Fruit fly (Drosophila melanogaster) whole organism, larva: ENCODE measurements around the gene CG17472.

Experiments
- noc ChIP-seq: fragments of 200-800 bp; sonication (Bioruptor generic); optimal IDR thresholded peaks from 3 replicates; lab custom pipeline; 2019; ENCODE audit warnings: missing biosample characterization, mild to moderate bottlenecking, missing genetic modification characterization, moderate library complexity

Gene CG17472

DNA sequence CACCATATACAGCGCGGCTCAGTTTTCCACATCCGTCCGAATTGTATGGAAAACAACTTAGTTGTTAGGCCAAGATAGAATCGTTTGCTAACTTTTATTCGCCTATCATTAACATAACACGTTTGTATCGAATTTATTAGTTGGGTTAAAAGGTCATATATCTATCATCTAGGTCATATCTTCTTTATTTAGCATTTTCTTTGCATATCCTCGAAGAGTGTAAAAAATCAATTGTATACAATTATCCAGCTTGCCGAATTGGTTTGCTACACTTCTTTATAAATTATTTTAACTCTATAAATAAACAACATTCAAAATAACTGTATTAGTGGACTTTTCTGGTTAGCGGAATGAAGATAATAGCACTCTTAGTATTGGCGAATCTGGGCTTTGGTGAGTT lies at the start of gene CG17472:
Gene CG17472, plus strand, starts transcription at position 301 of the 400 bp plus-strand sequence.
- TF ChIP-seq noc: no peak

DNA sequence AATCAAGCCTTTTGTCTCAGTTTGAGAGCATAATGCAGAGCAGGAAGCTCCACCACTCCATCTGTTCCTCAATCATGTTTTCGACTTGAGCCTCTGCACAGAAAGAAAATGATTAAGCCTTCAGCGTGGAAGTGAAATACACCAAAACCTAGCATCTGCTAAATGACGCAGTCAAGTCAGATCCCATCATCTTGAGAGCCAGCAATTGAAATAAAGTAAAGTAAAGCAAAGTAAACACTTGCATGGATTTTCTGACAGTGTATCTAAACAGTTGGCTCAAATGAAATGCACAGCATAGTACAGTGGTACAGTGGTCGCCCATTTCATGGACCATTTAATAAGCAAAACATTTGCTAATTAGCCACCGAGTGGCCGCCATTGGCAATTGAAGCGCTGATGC lies 36.6 kb upstream of the CG17472 start:
- no peak for TF ChIP-seq noc

DNA sequence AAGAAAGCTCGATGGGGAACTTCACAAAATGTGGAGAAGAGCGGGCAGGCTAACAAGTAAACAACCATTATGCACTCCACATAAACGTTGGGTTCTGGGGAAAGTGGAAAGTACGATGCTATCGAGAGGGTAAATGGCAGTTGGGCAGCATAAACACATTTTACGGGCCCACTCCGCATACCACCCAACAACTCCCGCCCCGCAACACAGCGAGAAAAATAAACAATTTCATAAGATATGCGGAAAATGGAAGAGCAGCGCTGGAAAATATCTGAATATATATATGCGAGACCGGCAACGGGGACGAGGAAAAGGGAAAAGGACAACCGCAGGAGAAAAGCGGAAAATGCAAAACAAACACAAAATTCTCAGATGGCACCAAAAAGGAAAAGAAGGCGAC lies 33.0 kb upstream of the CG17472 start:
- TF ChIP-seq noc: no peak

DNA sequence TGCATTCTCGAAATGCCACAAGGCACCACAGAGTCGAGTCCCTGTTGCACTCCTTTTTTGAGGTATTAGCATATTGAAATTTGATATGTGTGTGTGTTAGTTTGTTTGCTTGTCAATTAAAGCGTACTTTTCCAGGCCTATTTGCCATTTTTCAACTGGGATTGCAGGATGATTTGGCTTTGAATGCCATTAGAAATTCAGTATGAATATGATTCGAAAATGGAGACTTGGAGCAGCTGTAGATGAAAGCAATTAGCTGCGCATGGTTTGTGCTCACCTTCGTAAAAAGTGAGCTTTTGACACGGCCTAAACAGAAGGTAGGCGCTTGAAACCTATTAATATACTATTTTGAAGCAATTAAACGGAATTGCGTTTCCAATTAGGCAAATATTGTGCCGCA lies 30.2 kb upstream of the CG17472 start, which contains the start of gene CG31677:
Gene CG31677, minus strand, starts transcription at position 101 of the 400 bp plus-strand sequence.
- no peak for TF ChIP-seq noc

DNA sequence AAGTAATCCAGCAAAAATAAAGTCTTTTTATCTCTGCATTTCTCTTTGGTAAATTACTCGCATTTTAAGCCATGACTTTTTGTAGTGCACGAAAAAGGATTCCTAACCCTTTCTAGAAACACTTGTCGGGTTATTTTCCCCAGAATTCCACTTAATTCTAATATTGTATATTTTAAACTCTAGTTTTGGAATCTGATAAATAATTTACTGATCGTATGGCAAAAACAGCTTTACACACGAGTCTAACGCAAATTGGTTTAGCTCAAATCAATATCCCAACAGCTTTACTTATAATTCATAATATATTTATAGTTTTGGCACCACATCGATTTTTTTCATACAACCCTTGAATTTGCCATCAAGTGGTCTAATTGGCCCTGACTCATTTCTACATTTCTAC lies 20.1 kb upstream of the CG17472 start, which contains the start of gene CG15475:
Gene CG15475, plus strand, starts transcription at position 301 of the 400 bp plus-strand sequence.
- TF ChIP-seq noc: no peak

DNA sequence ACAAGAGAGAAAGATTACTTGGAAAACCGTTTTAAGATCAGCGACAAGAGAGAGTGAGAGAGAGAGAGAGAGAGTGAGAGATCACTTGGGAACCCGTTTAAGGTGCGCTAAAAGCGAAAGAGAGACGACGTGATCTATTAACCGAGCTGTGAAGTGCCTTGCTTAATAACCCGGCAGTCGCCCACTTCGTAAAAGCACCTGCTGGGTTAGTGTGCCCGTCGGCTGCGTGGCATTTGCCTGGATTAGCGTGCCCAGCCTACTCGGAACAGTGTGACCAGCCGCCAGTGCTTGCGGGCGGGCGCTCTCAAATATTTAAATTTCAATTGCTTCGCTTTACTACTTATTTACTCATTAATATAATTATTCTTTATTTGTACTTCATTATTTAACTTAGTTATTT lies 4.1 kb downstream of the CG17472 start:
- no peak for TF ChIP-seq noc

DNA sequence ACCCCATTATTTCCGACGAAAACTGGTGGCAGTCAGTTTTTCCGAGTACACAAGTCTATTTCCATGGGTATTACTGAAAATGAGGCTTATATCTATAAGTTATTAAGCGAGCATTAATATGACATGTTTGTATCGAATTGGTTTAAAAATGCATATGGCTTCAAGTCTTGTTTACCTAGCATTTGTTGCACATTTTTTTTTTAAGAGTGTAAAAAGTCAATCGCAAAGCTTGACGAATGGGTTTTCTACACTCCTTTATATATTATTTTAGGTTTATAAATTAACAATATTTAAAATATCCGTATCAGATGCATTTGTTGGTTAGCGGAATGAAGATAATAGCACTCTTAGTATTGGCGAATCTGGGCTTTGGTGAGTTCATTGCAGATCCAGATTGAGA lies 5.5 kb downstream of the CG17472 start, which contains the start of gene CG31680:
Gene CG31680, plus strand, starts transcription at position 301 of the 400 bp plus-strand sequence.
- TF ChIP-seq noc: no peak

DNA sequence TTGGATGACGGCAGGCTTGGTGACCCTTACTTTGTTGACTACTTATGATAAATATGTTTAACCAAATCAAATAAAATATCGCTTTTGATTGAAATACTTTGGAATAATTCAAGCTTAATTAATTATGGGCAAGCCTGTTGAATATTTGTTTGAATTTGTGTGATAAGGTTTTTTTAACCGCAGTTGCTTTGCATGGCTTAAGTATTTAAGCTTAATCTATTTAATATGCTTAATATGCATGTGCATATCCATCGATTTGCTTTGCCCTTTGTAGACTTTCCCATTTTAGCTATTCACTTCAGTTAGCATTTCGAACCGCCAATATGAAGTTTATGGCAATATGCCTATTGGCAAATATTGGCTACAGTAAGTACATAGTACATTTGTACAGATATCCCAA lies 6.3 kb downstream of the CG17472 start, which contains the start of gene Sfp38D:
Gene Sfp38D, plus strand, starts transcription at position 301 of the 400 bp plus-strand sequence.
- no peak for TF ChIP-seq noc

DNA sequence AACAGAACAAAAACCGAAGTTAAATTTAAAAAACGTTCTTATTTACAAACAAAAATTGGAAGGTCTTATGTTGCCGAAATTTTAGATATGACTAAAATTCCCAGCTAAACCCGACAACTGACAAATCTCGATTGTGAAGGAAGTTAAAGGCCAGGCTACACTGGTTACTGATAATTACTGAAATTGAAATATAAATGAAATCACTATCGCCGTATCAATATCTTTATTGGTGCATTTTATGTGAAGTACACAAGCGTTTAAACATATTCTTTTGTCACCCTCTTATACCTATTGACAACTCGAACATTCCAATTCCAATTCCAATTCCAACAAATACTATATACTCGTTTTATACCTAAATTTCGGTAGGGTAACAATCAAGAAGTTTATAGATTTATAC lies 8.8 kb downstream of the CG17472 start, which contains the start of gene CG17470:
Gene CG17470, minus strand, starts transcription at position 101 of the 400 bp plus-strand sequence.
- no peak for TF ChIP-seq noc

DNA sequence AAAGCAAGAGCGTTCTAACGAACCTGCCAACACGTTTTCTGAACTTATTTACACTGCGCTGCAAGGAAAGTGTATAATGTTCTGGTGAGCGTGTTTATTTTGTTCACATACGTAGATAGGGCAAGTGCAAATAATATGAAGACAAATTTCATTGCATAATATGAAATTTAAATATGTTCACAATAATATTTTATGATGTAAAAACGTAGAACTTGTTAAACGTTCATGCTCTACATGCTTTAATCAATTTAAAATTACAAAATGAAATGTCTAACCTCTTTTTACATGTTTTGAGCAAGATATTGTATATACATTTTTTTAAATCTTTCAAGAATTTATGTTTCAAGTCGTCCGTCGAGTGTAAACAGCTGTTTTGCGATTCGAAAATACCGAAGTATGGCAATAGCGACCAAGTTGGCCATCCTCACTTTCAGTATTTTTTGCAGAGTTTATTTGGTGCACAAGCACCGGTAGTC lies 11.1 kb downstream of the CG17472 start, which contains the start of the genes phr6-4 and CG2608:
Gene phr6-4, minus strand, starts transcription at position 398 of the 476 bp plus-strand sequence.
Gene CG2608, plus strand, starts transcription at position 429 of the 476 bp plus-strand sequence.
- peak; percentile 94 for TF ChIP-seq noc

DNA sequence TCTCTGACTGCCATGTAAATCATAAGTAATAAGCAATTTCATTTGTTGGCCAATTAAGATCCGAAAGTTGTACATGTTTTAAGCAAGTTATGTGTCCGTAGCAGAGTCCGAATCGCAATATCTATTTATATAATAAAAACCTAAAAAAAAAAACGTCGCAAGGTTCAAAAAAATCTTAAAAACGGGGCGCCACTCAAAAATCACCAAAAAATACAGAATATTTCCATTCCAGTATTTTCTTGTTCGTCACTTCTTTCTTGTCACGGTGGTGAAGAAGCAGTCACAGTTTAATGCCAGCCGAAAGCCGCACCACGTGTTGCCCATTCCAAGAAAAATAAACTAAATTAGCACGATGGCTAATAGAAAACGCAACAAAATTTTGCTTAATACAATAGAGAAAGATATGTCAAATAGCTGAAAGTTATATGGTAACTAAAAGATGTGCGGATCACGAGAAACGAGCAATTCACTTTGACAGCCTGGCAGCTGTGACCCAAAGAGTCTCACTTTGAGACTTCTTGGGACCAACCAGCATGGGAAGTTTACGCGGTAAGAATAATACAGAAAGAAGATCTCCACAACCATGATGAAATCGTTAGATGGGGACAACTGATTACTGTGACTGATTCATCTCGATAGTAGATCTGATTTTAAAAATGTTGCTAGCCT lies 13.1 kb downstream of the CG17472 start:
- no peak for TF ChIP-seq noc

DNA sequence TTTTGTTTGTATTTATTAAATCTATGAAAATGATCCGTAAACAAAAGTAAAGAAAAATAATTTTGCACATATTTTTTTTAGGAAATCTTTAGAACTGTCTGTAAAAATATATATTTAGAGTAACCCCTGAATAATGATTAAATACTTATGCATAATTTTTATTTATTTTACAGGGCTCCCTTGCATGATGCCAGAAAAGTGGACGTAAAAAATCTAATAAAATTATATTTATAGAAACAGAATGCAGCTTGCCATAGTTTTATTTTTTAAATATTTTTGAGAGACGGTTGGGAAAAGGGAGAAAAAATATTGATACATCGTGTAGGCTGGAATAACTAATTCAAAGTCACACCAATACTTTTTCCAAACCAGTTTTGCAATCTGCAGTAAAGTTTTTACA lies 14.3 kb downstream of the CG17472 start, which contains the start of gene CG18810:
Gene CG18810, plus strand, starts transcription at position 301 of the 400 bp plus-strand sequence.
- TF ChIP-seq noc: no peak

DNA sequence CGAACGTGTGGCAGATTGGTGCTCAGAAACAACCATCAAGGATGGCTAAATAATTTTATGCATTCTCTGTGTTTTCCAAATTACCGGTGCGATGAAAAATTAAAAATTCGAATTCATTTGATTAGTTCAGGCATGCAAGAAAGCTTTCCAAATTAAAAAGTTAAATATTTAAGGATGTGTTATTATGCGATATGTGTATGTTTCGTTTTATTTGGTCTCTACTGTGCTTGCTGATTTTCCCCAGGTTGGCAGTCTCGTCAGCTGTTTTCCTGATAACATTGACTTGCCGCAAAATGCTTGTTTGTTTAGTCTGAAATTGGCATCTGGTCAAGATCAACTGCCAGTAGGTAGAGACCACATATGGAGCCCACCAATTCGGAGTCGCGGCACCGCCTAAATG lies 15.6 kb downstream of the CG17472 start, which contains the start of gene CG2611:
Gene CG2611, plus strand, starts transcription at position 299 of the 400 bp plus-strand sequence.
- TF ChIP-seq noc: no peak

DNA sequence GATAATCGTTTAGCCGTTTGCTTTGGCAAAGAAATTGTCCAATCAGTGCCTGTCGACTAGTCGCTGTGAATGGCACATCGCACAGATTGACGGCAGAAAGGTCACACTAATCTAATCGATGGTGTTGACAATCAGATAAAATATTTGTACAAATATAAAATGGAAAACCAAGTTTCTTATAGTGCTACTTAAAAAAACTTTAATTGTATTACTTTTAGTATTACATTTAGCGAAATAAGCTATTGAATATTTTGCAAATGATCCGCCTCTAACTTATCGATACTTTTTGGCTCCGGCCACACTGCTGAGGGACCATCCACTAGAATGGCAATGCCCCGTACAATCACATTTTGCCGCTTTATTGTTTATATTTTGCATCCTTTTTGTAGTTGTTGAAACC lies 21.8 kb downstream of the CG17472 start, which contains the start of the genes brun and CG2614:
Gene brun, minus strand, starts transcription at position 69 of the 400 bp plus-strand sequence.
Gene CG2614, plus strand, starts transcription at position 317 of the 400 bp plus-strand sequence.
- no peak for TF ChIP-seq noc

DNA sequence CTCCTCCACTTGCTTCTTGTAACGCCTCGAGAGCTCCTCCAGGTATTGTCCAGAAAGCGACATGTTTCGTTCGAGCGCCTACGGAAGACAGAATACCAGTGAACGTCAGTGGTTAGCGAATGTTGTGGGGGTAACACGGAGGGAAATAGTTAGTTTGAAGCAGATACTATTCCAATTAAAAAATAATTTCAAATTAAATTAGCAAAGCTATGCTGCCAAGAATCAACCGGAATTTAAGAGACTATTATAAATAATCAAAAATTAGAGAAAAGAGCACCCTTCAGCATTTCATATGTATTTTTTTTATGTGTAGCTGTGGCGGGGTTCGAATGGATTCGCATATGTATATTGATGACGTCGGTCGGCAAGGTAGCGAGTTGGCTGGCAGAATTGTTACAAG lies 26.8 kb downstream of the CG17472 start:
- no peak for TF ChIP-seq noc

DNA sequence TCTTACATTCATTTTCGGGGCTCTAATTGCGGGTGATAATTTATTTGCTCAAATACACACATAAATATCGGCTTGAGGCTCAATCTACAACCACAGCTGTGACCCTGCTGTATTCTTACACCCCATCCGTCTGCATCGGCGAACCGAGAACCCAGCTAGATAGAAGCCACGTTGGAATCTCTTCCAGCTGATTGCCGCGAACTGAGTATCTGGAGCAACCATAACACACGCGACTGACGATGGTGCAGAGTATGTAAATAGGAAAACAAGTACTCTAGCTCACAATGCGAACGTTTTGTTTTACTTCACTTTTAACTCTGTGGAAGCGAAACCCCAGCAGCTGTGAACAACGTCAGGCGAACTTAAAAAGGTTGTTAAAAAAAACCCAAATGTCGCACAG lies 30.1 kb downstream of the CG17472 start:
- TF ChIP-seq noc: no peak

DNA sequence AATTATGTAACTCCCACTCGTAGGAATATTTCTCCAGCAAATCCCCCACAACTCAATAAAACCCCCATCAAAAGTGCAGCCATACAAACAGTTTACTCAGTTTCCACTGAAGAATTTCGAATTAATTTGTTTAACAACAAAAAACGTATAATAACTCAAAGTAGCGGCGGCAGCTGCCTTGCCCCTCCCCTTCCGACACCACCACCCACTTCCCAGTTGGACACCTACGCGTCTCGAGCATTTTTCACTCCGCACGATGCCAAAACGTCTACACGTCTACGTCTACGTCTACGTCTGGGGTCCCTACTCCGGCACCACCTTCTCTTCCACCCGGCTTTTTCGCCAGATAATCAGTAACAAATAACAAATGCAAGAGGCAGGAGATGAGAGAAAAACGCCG lies 36.9 kb downstream of the CG17472 start:
- no peak for TF ChIP-seq noc
